Worm (Caenorhabditis elegans) whole organism, L4 larva: Measurements from ENCODE around the gene hum-2.

Experiments
- F10B5.3 ChIP-seq: sonication (generic microtip); optimal IDR thresholded peaks from 2 replicates; lab custom pipeline; 2016; ENCODE audit warnings: mild to moderate bottlenecking, missing genetic modification characterization, missing compliant biosample characterization
- cey-2 ChIP-seq: sonication (generic microtip); optimal IDR thresholded peaks from 3 replicates; lab custom pipeline; 2017; ENCODE audit warnings: missing genetic modification characterization, mild to moderate bottlenecking, missing compliant biosample characterization, antibody characterized with exemption, borderline replicate concordance; ENCODE audit not compliant: insufficient read depth
- fos-1 ChIP-seq: fragments of 150-350 bp; optimal IDR thresholded peaks from 2 replicates; lab custom pipeline; 2014; ENCODE audit warnings: missing biosample characterization, missing genetic modification characterization
- nhr-11 ChIP-seq: fragments of 150-350 bp; optimal IDR thresholded peaks from 2 replicates; lab custom pipeline; 2014; ENCODE audit warnings: missing biosample characterization, missing genetic modification characterization
- snpc-4 ChIP-seq: fragments of 150-350 bp; optimal IDR thresholded peaks from 2 replicates; lab custom pipeline; 2014; ENCODE audit warnings: missing biosample characterization, missing genetic modification characterization
- ztf-11 ChIP-seq: fragments of 150-350 bp; optimal IDR thresholded peaks from 2 replicates; lab custom pipeline; 2014; ENCODE audit warnings: missing biosample characterization, missing genetic modification characterization
- ztf-7 ChIP-seq: fragments of 150-350 bp; optimal IDR thresholded peaks from 2 replicates; lab custom pipeline; 2014; ENCODE audit warnings: missing biosample characterization, missing genetic modification characterization

DNA sequence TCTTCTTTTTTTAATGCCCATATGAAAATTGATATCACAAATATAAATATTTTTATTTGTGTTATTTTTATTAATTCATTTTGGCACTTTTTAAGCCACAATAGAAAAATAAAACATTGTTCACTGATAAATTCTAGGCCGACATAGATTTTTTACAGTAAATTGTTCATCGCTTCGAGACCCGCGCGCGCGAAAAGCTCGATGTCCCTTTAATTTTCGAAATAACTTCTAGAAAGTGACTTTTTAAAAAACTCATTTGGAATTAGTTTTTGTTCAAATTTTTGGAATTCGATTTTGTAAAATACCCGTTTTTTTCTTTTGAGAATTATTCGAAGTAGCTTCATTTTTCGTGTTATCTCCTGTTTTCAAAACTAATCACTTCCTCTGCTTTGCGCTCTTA is 1.6 kb upstream of the hum-2 start:
- no peak for TF ChIP-seq cey-2 (tag; lab: Kevin White, UChicago)
- no peak for TF ChIP-seq F10B5.3 (tag; lab: Kevin White, UChicago)
- no peak for TF ChIP-seq fos-1 (tag; lab: Kevin White, UChicago)
- TF ChIP-seq ztf-7 (tag; lab: Kevin White, UChicago), result no peak
- TF ChIP-seq nhr-11 (tag; lab: Kevin White, UChicago), result no peak
- TF ChIP-seq snpc-4 (tag; lab: Kevin White, UChicago), result no peak
- TF ChIP-seq ztf-11 (tag; lab: Kevin White, UChicago), result no peak
